Worm (Caenorhabditis elegans) whole organism, mixed stage, embryonic: Measurements from ENCODE around the gene abcf-2.

Source experiments
- M03D4.4 ChIP-seq: sonication (generic microtip); optimal IDR thresholded peaks from 2 replicates; lab custom pipeline; 2017; ENCODE audit warnings: mild to moderate bottlenecking, missing genetic modification characterization, missing compliant biosample characterization
- bed-3 ChIP-seq: fragments of 200-800 bp; sonication (Bioruptor generic); optimal IDR thresholded peaks from 3 replicates; lab custom pipeline; 2018; ENCODE audit warnings: mild to moderate bottlenecking, missing genetic modification characterization, moderate library complexity, missing compliant biosample characterization
- blmp-1 ChIP-seq: fragments of 150-350 bp; optimal IDR thresholded peaks from 2 replicates; lab custom pipeline; 2014; ENCODE audit warnings: missing biosample characterization, missing genetic modification characterization
- ceh-39 ChIP-seq: fragments of 150-350 bp; optimal IDR thresholded peaks from 2 replicates; lab custom pipeline; 2014; ENCODE audit warnings: missing biosample characterization, missing genetic modification characterization
- ceh-43 ChIP-seq: fragments of 200-800 bp; sonication (Bioruptor generic); optimal IDR thresholded peaks from 2 replicates; lab custom pipeline; 2018; ENCODE audit warnings: mild to moderate bottlenecking, missing genetic modification characterization, moderate library complexity, missing compliant biosample characterization
- ceh-83 ChIP-seq: fragments of 200-800 bp; sonication (Bioruptor generic); optimal IDR thresholded peaks from 2 replicates; lab custom pipeline; 2018; ENCODE audit warnings: mild to moderate bottlenecking, missing genetic modification characterization, missing compliant biosample characterization
- cnd-1 ChIP-seq: fragments of 200-800 bp; sonication (Bioruptor generic); optimal IDR thresholded peaks from 2 replicates; lab custom pipeline; 2018; ENCODE audit warnings: mild to moderate bottlenecking, missing genetic modification characterization, missing compliant biosample characterization
- drap-1 ChIP-seq: fragments of 200-800 bp; sonication (Bioruptor generic); optimal IDR thresholded peaks from 3 replicates; lab custom pipeline; 2018; ENCODE audit warnings: mild to moderate bottlenecking, missing genetic modification characterization, missing compliant biosample characterization
- elt-1 ChIP-seq: sonication (generic microtip); optimal IDR thresholded peaks from 2 replicates; lab custom pipeline; 2017; ENCODE audit warnings: missing genetic modification characterization, mild to moderate bottlenecking, missing compliant biosample characterization, antibody characterized with exemption, moderate library complexity, borderline replicate concordance; ENCODE audit not compliant: insufficient read depth
- elt-3 ChIP-seq: fragments of 150-350 bp; optimal IDR thresholded peaks from 2 replicates; lab custom pipeline; 2014; ENCODE audit warnings: missing biosample characterization, missing genetic modification characterization
- flh-1 ChIP-seq: fragments of 200-800 bp; sonication (Bioruptor generic); optimal IDR thresholded peaks from 2 replicates; lab custom pipeline; 2018; ENCODE audit warnings: mild to moderate bottlenecking, missing genetic modification characterization, moderate library complexity, missing compliant biosample characterization
- ham-2 ChIP-seq: fragments of 200-800 bp; sonication (Bioruptor generic); optimal IDR thresholded peaks from 2 replicates; lab custom pipeline; 2018; ENCODE audit warnings: mild to moderate bottlenecking, missing genetic modification characterization, missing compliant biosample characterization
- hlh-1 ChIP-seq: fragments of 150-350 bp; optimal IDR thresholded peaks from 2 replicates; lab custom pipeline; 2014; ENCODE audit warnings: missing biosample characterization, missing genetic modification reagents, missing genetic modification characterization
- lin-13 ChIP-seq: fragments of 150-350 bp; optimal IDR thresholded peaks from 2 replicates; lab custom pipeline; 2014; ENCODE audit warnings: missing biosample characterization, missing genetic modification characterization
- lin-32 ChIP-seq: fragments of 200-800 bp; sonication (Bioruptor generic); optimal IDR thresholded peaks from 2 replicates; lab custom pipeline; 2018; ENCODE audit warnings: mild to moderate bottlenecking, missing genetic modification characterization, missing compliant biosample characterization
- lsy-2 ChIP-seq: fragments of 150-350 bp; optimal IDR thresholded peaks from 2 replicates; lab custom pipeline; 2014; ENCODE audit warnings: missing biosample characterization, missing genetic modification characterization
- mab-5 ChIP-seq: fragments of 150-350 bp; optimal IDR thresholded peaks from 2 replicates; lab custom pipeline; 2014; ENCODE audit warnings: missing biosample characterization, missing genetic modification characterization
- mep-1 ChIP-seq: fragments of 150-350 bp; optimal IDR thresholded peaks from 2 replicates; lab custom pipeline; 2017; ENCODE audit warnings: missing biosample characterization, missing genetic modification reagents, missing genetic modification characterization, inconsistent platforms
- mls-2 ChIP-seq: sonication (generic microtip); optimal IDR thresholded peaks from 2 replicates; lab custom pipeline; 2016; ENCODE audit warnings: mild to moderate bottlenecking, missing genetic modification characterization, moderate library complexity, missing compliant biosample characterization
- nhr-12 ChIP-seq: fragments of 150-350 bp; optimal IDR thresholded peaks from 2 replicates; lab custom pipeline; 2014; ENCODE audit warnings: missing biosample characterization, missing genetic modification characterization
- nhr-2 ChIP-seq: fragments of 150-350 bp; optimal IDR thresholded peaks from 2 replicates; lab custom pipeline; 2014; ENCODE audit warnings: missing biosample characterization, missing genetic modification characterization
- nhr-28 ChIP-seq: fragments of 150-350 bp; optimal IDR thresholded peaks from 2 replicates; lab custom pipeline; 2014; ENCODE audit warnings: missing biosample characterization, missing genetic modification characterization
- nhr-76 ChIP-seq: sonication (generic microtip); optimal IDR thresholded peaks from 2 replicates; lab custom pipeline; 2017; ENCODE audit warnings: missing biosample characterization, missing genetic modification characterization
- pha-4 ChIP-seq: fragments of 150-350 bp; optimal IDR thresholded peaks from 2 replicates; lab custom pipeline; 2018; ENCODE audit warnings: missing biosample characterization, missing genetic modification reagents, missing genetic modification characterization
- sem-2 ChIP-seq: fragments of 200-800 bp; sonication (Bioruptor generic); optimal IDR thresholded peaks from 2 replicates; lab custom pipeline; 2018; ENCODE audit warnings: mild to moderate bottlenecking, missing genetic modification characterization, missing compliant biosample characterization
- snpc-4 ChIP-seq: fragments of 150-350 bp; optimal IDR thresholded peaks from 2 replicates; lab custom pipeline; 2014; ENCODE audit warnings: missing biosample characterization, missing genetic modification characterization
- sptf-1 ChIP-seq: sonication (generic microtip); optimal IDR thresholded peaks from 2 replicates; lab custom pipeline; 2017; ENCODE audit warnings: mild to moderate bottlenecking, missing genetic modification characterization, moderate library complexity, missing compliant biosample characterization
- unc-120 ChIP-seq: sonication (generic microtip); optimal IDR thresholded peaks from 2 replicates; lab custom pipeline; 2017; ENCODE audit warnings: missing genetic modification characterization, missing compliant biosample characterization; ENCODE audit not compliant: poor library complexity, severe bottlenecking
- unc-39 ChIP-seq: fragments of 150-350 bp; optimal IDR thresholded peaks from 2 replicates; lab custom pipeline; 2014; ENCODE audit warnings: missing biosample characterization, missing genetic modification characterization
- unc-62 ChIP-seq: fragments of 150-350 bp; optimal IDR thresholded peaks from 2 replicates; lab custom pipeline; 2014; ENCODE audit warnings: missing biosample characterization, missing genetic modification reagents, missing genetic modification characterization
- zip-8 ChIP-seq: fragments of 150-350 bp; optimal IDR thresholded peaks from 2 replicates; lab custom pipeline; 2014; ENCODE audit warnings: missing biosample characterization, missing genetic modification characterization
- ztf-11 ChIP-seq: fragments of 150-350 bp; optimal IDR thresholded peaks from 2 replicates; lab custom pipeline; 2014; ENCODE audit warnings: missing biosample characterization, missing genetic modification characterization

abcf-2 gene

DNA sequence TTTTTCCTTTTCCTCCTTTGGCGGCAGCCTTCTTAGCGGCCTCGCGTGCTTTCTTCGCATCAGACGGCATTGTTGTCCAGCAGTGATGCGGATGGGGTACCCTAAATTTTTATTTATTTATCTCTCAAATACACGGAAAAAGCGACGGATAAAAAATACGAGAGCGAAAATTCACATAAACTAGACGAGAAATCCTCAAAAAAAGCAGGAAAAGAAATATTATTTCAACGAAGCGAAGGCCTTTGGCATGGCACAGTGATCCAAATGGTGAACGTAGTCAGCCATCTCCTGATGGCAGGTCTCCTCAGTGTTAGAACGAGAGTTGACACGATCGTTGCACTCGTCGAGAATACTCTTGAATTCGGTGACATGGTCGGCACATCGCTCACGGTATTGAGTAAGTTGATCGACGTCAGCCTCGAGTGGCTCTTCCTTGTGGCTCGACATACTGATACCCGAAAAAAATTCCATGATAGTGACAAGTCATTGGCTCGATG lies at the start of gene abcf-2, which contains the start of gene T27E9.2:
Gene abcf-2 (minus strand): TSS at position 101 of the 497 bp plus-strand sequence.
Gene T27E9.2 (minus strand): TSS at position 447 of the 497 bp plus-strand sequence.
- TF ChIP-seq nhr-76 (no peak), sem-2 (GFP tag; lab: Kevin White, UChicago) (no peak)

DNA sequence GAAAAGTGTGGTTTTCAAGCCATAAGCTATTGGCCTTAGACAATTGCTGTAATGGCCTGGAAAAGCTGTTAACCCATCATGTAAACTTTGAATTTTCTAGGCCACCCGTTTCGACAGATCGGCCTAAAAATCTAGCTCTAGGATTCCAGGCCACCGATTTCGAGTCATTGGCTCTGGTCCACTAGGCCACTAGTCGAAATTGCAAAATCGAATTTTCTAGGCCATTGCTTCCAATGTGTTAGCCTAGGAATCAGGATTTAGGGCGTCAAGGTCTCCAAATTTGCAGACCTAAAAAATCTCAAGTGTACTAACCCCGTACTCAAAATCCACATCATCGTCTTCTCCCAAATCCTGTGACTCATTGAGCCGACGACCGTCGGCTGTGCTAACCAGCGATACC lies 48.7 kb upstream of the abcf-2 start:
- no peak for TF ChIP-seq ztf-11 (tag; lab: Kevin White, UChicago)
- no peak for TF ChIP-seq lin-32 (GFP tag; lab: Kevin White, UChicago)
- TF ChIP-seq mep-1 (tag; lab: Kevin White, UChicago) = no peak
- no peak for TF ChIP-seq zip-8 (tag; lab: Kevin White, UChicago)
- no peak for TF ChIP-seq lin-13 (tag; lab: Kevin White, UChicago)

DNA sequence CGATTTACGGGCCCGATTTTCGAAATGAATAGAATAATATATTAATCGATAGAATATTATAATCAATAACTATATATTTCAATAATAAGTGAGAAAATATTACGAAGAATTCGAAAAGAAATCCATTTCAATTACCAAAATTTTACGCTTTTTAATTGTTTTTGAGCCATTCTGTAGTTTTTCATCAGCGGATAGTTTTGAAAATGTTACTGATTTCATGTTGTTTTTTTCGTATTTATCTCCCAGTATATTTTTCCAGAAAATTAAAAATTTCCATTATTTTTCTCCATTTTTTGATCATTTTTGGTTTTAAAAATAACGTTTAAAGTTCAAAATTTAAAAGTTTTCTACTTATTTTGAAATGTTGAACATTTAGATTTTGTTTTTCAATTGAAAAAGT lies 43.7 kb upstream of the abcf-2 start, which contains the start of gene T28A8.3:
Gene T28A8.3 (plus strand): TSS at position 301 of the 400 bp plus-strand sequence.
- TF ChIP-seq hlh-1 (tag; lab: Kevin White, UChicago) (no peak), lsy-2 (tag; lab: Kevin White, UChicago) (no peak), elt-3 (tag; lab: Kevin White, UChicago) (no peak), sptf-1 (tag; lab: Kevin White, UChicago) (no peak), blmp-1 (no peak), unc-39 (tag; lab: Kevin White, UChicago) (no peak), zip-8 (tag; lab: Kevin White, UChicago) (no peak), lin-13 (tag; lab: Kevin White, UChicago) (no peak), cnd-1 (tag; lab: Kevin White, UChicago) (no peak), nhr-28 (tag; lab: Kevin White, UChicago) (no peak), snpc-4 (tag; lab: Kevin White, UChicago) (no peak), ztf-11 (tag; lab: Kevin White, UChicago) (no peak), ceh-43 (GFP tag; lab: Kevin White, UChicago) (no peak), M03D4.4 (tag; lab: Kevin White, UChicago) (no peak), unc-62 (GFP tag; lab: Kevin White, UChicago) (no peak), nhr-12 (tag; lab: Kevin White, UChicago) (no peak)

DNA sequence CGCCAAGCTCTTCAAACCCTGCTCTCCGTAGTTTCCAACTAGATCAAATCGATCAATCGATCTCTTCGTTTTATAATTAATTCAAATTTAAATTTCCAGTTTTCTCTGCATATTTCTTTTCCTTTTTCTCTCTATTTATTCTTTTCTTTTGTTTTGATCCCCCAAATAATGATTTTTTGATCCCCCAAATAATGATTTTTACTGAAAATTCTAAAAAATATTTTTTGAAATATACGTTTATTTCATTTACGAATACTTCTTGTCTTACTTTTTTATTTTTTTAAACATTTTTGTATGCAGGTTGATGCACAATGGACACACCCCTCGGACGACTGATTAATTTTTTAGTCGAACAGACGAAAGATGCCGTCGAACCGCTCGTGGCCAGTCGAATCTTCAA lies 41.3 kb upstream of the abcf-2 start, which contains the start of gene T28A8.4:
Gene T28A8.4 (plus strand): TSS at position 301 of the 400 bp plus-strand sequence.
- TF ChIP-seq mep-1 (tag; lab: Kevin White, UChicago) (no peak), ham-2 (GFP tag; lab: Kevin White, UChicago) (no peak), lin-32 (GFP tag; lab: Kevin White, UChicago) (no peak), unc-120 (no peak), nhr-76 (no peak), mls-2 (tag; lab: Kevin White, UChicago) (no peak), sptf-1 (tag; lab: Kevin White, UChicago) (no peak), blmp-1 (no peak), ceh-83 (GFP tag; lab: Kevin White, UChicago) (no peak), zip-8 (tag; lab: Kevin White, UChicago) (no peak), ztf-11 (tag; lab: Kevin White, UChicago) (no peak), unc-39 (tag; lab: Kevin White, UChicago) (no peak), flh-1 (GFP tag; lab: Kevin White, UChicago) (no peak), M03D4.4 (tag; lab: Kevin White, UChicago) (no peak), lsy-2 (tag; lab: Kevin White, UChicago) (no peak)
- TF ChIP-seq, all 35 proteins: peak for 0

DNA sequence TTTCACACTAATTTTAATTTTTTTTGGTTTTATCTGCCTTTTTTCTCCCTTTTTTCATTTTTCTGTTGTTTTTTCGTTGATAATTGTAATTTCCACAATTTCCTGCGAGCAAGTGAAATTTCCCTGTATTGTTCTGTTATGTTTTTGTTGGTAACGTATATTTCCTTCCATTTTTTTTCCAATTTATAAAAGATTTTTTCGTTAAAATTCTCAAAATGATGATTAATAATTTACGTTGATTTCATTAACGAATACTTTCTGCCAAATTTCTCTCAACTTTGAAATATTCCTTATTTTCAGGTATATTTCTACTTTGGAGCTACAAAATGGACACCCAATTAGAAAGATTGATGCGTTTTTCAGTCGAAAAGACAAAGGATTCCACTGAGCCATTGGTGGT lies 40.5 kb upstream of the abcf-2 start, which contains the start of gene T28A8.8:
Gene T28A8.8 (plus strand): TSS at position 301 of the 400 bp plus-strand sequence.
- TF ChIP-seq lin-13 (tag; lab: Kevin White, UChicago) = no peak
- TF ChIP-seq blmp-1 = no peak
- no peak for TF ChIP-seq elt-3 (tag; lab: Kevin White, UChicago)

DNA sequence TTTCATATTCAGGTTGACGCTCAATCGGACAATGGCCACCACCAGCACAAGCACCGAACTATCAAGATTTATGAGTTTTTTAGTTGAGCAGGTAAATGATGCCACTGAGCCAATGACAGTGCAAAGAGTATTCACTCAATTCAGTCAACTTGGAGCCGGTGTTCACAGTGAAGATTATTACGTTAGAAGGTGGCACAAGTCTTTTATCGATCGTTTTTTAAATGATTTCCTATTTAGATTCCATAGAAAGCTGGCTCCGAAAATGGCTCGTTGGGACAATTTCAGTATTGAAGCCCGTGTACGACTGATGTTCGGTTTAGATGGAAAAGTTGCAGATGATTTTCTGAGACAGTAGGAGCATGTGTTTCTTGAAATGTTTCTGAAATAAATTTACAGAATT lies 39.6 kb upstream of the abcf-2 start, which contains the start of gene T28A8.5:
Gene T28A8.5 (plus strand): TSS at position 32 of the 400 bp plus-strand sequence.
- TF ChIP-seq mls-2 (tag; lab: Kevin White, UChicago) (no peak), unc-120 (no peak), blmp-1 (no peak), elt-1 (tag; lab: Kevin White, UChicago) (no peak), nhr-28 (tag; lab: Kevin White, UChicago) (no peak), drap-1 (GFP tag; lab: Kevin White, UChicago) (no peak), ceh-39 (tag; lab: Kevin White, UChicago) (no peak), nhr-2 (tag; lab: Kevin White, UChicago) (no peak), unc-62 (GFP tag; lab: Kevin White, UChicago) (no peak), mab-5 (no peak), sptf-1 (tag; lab: Kevin White, UChicago) (no peak), sem-2 (GFP tag; lab: Kevin White, UChicago) (no peak), ztf-11 (tag; lab: Kevin White, UChicago) (no peak), snpc-4 (tag; lab: Kevin White, UChicago) (no peak), pha-4 (tag; lab: Kevin White, UChicago) (no peak), M03D4.4 (tag; lab: Kevin White, UChicago) (no peak), bed-3 (GFP tag; lab: Kevin White, UChicago) (no peak)
